Worm (Caenorhabditis elegans) whole organism, early embryonic: ENCODE data around the gene Y49F6B.20.
A peak's percentile ranks its signal among the peaks of the same experiment; 100 is the strongest.

Source experiments
- B0310.2 ChIP-seq: sonication (generic microtip); optimal IDR thresholded peaks from 2 replicates; lab custom pipeline; 2016; ENCODE audit warnings: mild to moderate bottlenecking, missing genetic modification characterization, missing compliant biosample characterization
- F13C5.2 ChIP-seq: sonication (generic microtip); optimal IDR thresholded peaks from 2 replicates; lab custom pipeline; 2017; ENCODE audit warnings: mild to moderate bottlenecking, missing genetic modification characterization, inconsistent platforms, missing compliant biosample characterization
- aly-1 ChIP-seq: sonication (generic microtip); optimal IDR thresholded peaks from 2 replicates; lab custom pipeline; 2016; ENCODE audit warnings: missing genetic modification characterization, missing compliant biosample characterization
- ama-1 ChIP-seq: fragments of 150-350 bp; optimal IDR thresholded peaks from 2 replicates; lab custom pipeline; 2014
- ceh-13 ChIP-seq: fragments of 200-800 bp; sonication (Bioruptor generic); optimal IDR thresholded peaks from 2 replicates; lab custom pipeline; 2018; ENCODE audit warnings: mild to moderate bottlenecking, missing genetic modification characterization, missing compliant biosample characterization
- ceh-36 ChIP-seq: sonication (generic microtip); optimal IDR thresholded peaks from 2 replicates; lab custom pipeline; 2016; ENCODE audit warnings: missing genetic modification characterization, inconsistent platforms, missing compliant biosample characterization
- ets-7 ChIP-seq: sonication (generic microtip); optimal IDR thresholded peaks from 2 replicates; lab custom pipeline; 2016; ENCODE audit warnings: missing genotype, missing genetic modification characterization, missing compliant biosample characterization
- flt-1 ChIP-seq: fragments of 200-800 bp; sonication (Bioruptor generic); IDR thresholded peaks from 2 replicates; pipeline ENCODE4 v1.3.6; 2022; ENCODE audit warnings: missing genetic modification characterization, missing compliant biosample characterization
- hmbx-1 ChIP-seq: sonication (generic microtip); optimal IDR thresholded peaks from 2 replicates; lab custom pipeline; 2016; ENCODE audit warnings: mild to moderate bottlenecking, missing genetic modification characterization, missing compliant biosample characterization
- hmg-4 ChIP-seq: fragments of 200-800 bp; sonication (Bioruptor generic); optimal IDR thresholded peaks from 2 replicates; lab custom pipeline; 2018; ENCODE audit warnings: mild to moderate bottlenecking, missing genetic modification characterization, missing compliant biosample characterization
- hnd-1 ChIP-seq: sonication (generic microtip); optimal IDR thresholded peaks from 2 replicates; lab custom pipeline; 2016; ENCODE audit warnings: missing genetic modification characterization, missing compliant biosample characterization
- pes-1 ChIP-seq: fragments of 200-800 bp; sonication (Bioruptor generic); IDR thresholded peaks from 2 replicates; pipeline ENCODE4 v1.3.6; 2022; ENCODE audit warnings: missing genetic modification reagents, missing genetic modification characterization, missing compliant biosample characterization
- scrt-1 ChIP-seq: fragments of 200-800 bp; sonication (Bioruptor generic); IDR thresholded peaks from 2 replicates; pipeline ENCODE4 v1.3.6; 2022; ENCODE audit warnings: missing genetic modification characterization, missing compliant biosample characterization
- sea-1 ChIP-seq: fragments of 200-800 bp; sonication (Bioruptor generic); conservative IDR thresholded peaks from 2 replicates; pipeline ENCODE4 v1.3.6; 2022; ENCODE audit warnings: missing genetic modification characterization, missing compliant biosample characterization
- tbx-11 ChIP-seq: fragments of 200-800 bp; sonication (Bioruptor generic); IDR thresholded peaks from 2 replicates; pipeline ENCODE4 v1.3.6; 2022; ENCODE audit warnings: missing genetic modification characterization, missing compliant biosample characterization
- tbx-37 ChIP-seq: fragments of 200-800 bp; sonication (Bioruptor generic); conservative IDR thresholded peaks from 2 replicates; pipeline ENCODE4 v1.3.6; 2022; ENCODE audit warnings: missing genetic modification reagents, missing genetic modification characterization, missing compliant biosample characterization
- tra-4 ChIP-seq: sonication (generic microtip); optimal IDR thresholded peaks from 2 replicates; lab custom pipeline; 2017; ENCODE audit warnings: missing genetic modification characterization, missing compliant biosample characterization

The Y49F6B.20 gene

DNA sequence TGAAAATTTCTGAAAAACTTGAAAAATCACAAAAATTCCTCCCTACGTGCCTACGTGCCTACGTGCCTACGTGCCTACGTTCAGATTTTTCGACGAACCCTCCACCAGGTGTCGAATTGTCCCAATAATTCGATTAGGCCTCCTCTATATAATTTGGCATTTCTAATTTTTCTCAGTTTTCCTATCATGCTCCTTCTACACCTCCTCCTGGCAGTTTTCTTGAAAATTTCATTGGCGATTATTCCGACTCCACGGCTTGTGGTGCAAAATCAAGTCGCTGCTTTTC lies 29.9 kb downstream of the Y49F6B.20 start, which contains the start of gene C16C8.17:
Gene C16C8.17, plus strand, starts transcription at position 187 of the 286 bp plus-strand sequence.
- no peak for TF ChIP-seq sea-1 (GFP tag; lab: Robert Waterston, UW)
- TF ChIP-seq ceh-13 (GFP tag; lab: Kevin White, UChicago) = no peak
- no peak for TF ChIP-seq pes-1
- no peak for TF ChIP-seq tra-4 (tag; lab: Kevin White, UChicago)
- TF ChIP-seq flt-1 (GFP tag; lab: Robert Waterston, UW) = no peak
- TF ChIP-seq scrt-1 (GFP tag; lab: Robert Waterston, UW) = no peak
- TF ChIP-seq tbx-37 = no peak
- no peak for TF ChIP-seq tbx-11 (GFP tag; lab: Robert Waterston, UW)

DNA sequence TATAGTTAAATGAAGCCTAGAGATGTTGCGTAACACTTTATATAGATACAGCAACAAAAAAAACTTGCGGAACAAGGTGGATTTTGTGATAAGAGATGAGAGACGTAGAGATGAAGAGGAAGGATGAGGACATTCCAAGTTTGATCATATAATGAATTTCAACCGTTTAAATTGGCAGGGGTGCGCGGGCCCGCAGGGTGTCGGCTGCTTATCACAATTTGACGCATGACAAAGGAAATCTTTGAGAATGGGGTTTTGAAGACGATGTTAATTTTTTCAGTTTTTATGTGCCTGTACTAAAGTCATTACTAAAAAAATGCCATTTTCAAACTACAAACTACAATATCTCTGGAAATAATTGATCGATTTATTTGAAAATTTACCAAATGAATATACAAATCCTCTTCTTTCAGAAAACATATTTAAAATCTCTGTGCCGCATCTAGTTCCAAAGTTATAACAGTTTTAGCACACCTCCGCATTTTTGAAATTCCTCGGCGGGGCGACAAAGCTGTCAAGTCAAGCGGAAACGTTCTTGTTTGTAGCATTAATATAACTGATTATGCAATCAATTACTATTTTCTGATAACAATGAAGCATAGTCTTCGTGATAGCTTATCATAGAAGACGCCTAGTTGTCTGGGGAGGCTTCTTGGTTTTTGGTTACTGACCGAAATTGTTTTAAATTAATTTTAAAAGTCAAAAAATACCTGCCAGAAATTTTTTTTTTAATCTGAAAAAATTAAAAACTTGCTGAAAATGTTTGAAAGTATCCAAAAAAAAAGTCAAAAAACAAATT lies 30.4 kb downstream of the Y49F6B.20 start:
- TF ChIP-seq ama-1 = no peak
- no peak for TF ChIP-seq hnd-1
- TF ChIP-seq tbx-37 = no peak
- no peak for TF ChIP-seq scrt-1 (GFP tag; lab: Robert Waterston, UW)
- TF ChIP-seq B0310.2 (tag; lab: Kevin White, UChicago) = no peak
- TF ChIP-seq ceh-36 = no peak
- TF ChIP-seq sea-1 (GFP tag; lab: Robert Waterston, UW) = no peak
- TF ChIP-seq hmbx-1 = no peak
- TF ChIP-seq F13C5.2 = no peak
- no peak for TF ChIP-seq pes-1
- no peak for TF ChIP-seq ceh-13 (GFP tag; lab: Kevin White, UChicago)
- no peak for TF ChIP-seq hmg-4 (GFP tag; lab: Kevin White, UChicago)
- TF ChIP-seq aly-1 (tag; lab: Kevin White, UChicago) = no peak
- TF ChIP-seq tra-4 (tag; lab: Kevin White, UChicago) = no peak
- TF ChIP-seq ets-7 (tag; lab: Kevin White, UChicago) = no peak
- no peak for TF ChIP-seq tbx-11 (GFP tag; lab: Robert Waterston, UW)

DNA sequence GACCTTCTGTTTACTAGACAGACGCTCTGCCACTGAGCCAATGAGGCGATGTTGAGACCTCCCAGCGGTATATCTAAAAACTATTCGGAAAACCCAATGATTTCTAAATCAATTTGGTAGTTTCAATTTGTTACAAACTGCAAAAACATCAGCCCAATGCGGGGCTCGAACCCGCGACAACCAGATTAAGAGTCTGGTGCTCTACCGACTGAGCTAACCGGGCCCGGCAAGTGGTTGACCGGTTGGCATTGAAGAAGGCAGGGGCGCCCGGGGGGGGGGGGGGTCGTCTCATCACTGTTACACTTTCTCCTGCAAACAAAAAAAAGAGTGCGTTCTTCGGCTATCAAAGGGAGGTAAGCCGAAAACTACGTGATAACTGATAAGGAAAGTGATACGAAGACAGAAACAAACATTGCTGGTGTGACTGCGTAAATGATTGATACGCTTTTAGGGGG lies 31.2 kb downstream of the Y49F6B.20 start:
- TF ChIP-seq scrt-1 (GFP tag; lab: Robert Waterston, UW) (peak; percentile 74), tbx-11 (GFP tag; lab: Robert Waterston, UW) (peak; percentile 67), pes-1 (peak; percentile 84), hmg-4 (GFP tag; lab: Kevin White, UChicago) (peak; percentile 71), F13C5.2 (peak; percentile 13), B0310.2 (tag; lab: Kevin White, UChicago) (peak; percentile 70), flt-1 (GFP tag; lab: Robert Waterston, UW) (peak; percentile 73), tra-4 (tag; lab: Kevin White, UChicago) (no peak), sea-1 (GFP tag; lab: Robert Waterston, UW) (peak; percentile 52; the same call in 1 of the 2 replicates), tbx-37 (peak; percentile 48), hmbx-1 (no peak), ama-1 (no peak), aly-1 (tag; lab: Kevin White, UChicago) (peak; percentile 67), ceh-13 (GFP tag; lab: Kevin White, UChicago) (peak; percentile 35), ceh-36 (peak; percentile 76), ets-7 (tag; lab: Kevin White, UChicago) (peak; percentile 39), hnd-1 (peak; percentile 62)

DNA sequence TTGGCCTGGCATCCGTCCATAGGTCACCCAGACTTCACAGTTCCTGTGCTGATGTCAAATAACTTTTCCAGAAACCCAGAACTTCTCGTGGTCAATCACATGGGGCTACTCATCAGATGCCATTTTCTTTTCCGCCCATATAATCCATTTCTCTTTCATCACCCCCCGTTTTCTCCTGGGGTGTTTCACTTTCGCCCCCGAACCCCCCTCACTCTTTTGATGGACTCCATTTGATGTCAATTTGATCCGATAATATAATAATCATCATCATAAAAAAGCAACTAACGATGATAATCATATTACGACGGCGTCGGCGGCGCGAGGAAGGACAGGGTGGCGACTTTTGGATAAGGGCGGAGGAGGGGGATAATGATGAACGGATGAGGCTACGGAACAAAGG lies 32.2 kb downstream of the Y49F6B.20 start:
- TF ChIP-seq sea-1 (GFP tag; lab: Robert Waterston, UW) (no peak), tra-4 (tag; lab: Kevin White, UChicago) (no peak), F13C5.2 (no peak), hnd-1 (no peak), ceh-36 (no peak)

DNA sequence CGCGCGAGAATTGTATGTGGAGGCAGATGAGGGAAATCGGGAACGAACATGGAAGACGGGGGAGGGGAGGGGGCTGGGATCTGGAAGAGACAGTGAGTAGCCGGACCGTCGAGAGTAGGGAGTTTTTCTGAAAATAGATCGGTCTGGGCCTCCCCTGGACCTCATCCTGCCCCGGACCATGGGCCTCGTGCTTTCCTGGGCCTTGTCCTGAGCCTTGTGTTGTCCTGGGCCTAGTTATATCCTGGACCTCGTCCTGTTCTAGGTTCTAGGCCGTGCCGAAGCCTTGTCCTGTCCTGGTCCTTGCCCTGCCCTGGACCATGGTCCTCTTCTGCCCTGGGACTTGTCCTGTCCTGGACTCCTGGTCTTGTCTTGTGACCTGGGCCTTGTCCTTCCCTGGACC lies 33.1 kb downstream of the Y49F6B.20 start:
- TF ChIP-seq tbx-11 (GFP tag; lab: Robert Waterston, UW) = 0 out of 2 replicates have a peak, but pooled peaks have one; percentile 21
- no peak for TF ChIP-seq ceh-36

DNA sequence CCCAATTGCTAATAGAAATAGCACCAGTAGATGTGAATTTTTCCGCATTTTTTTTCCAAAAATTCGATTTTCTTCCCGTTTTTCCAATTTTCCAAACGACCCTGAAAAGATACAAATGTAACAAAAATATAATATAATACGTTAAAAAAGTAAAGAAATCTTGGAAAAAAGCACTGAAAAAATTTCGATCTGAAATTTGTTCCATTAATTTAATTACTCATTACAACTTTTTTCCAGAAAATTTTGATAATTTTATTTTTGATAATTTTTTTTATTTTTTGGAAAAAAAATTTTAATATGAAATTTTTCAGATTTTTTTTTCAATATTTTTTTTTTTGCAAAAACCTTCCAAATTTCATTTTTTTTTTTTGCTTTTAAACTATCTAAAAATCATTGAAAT lies 34.0 kb downstream of the Y49F6B.20 start, which contains the start of gene skpo-2:
Gene skpo-2, minus strand, starts transcription at position 101 of the 400 bp plus-strand sequence.
- TF ChIP-seq F13C5.2 (no peak), sea-1 (GFP tag; lab: Robert Waterston, UW) (no peak), ama-1 (no peak), aly-1 (tag; lab: Kevin White, UChicago) (no peak), ets-7 (tag; lab: Kevin White, UChicago) (no peak), flt-1 (GFP tag; lab: Robert Waterston, UW) (no peak), pes-1 (no peak), hmg-4 (GFP tag; lab: Kevin White, UChicago) (no peak)

DNA sequence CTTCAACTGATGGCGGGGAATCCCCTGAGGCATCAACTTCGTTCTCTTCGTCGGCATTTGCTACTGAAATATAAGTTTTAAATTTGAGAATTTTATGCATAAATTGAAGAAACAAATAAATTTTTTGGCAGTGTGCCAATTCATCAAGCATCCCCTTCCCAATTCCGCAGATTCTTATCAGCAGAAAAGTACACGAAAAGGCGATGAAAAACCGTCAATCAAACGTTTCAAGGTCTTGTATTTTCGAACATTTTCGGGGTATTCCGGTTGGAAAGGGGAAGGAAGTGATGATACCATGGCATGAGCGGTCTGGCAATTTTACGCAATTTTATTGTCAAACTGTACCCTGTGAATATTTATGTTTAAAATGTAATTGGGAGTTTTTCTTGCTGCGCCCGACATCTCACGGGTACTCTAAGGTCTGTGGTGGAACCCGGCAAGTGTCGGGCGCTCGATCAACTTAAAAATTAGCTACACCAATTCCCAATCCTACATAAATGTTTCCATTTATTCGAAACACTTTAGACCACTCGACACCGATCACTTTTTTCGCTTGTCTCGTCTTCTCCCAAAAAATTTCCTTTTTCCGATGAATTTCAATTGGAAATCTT lies 35.5 kb downstream of the Y49F6B.20 start:
- TF ChIP-seq hmbx-1 = no peak
- TF ChIP-seq ama-1 = no peak
- TF ChIP-seq ceh-36 = no peak
- TF ChIP-seq F13C5.2 = no peak
- TF ChIP-seq ets-7 (tag; lab: Kevin White, UChicago) = no peak
- no peak for TF ChIP-seq tbx-11 (GFP tag; lab: Robert Waterston, UW)

DNA sequence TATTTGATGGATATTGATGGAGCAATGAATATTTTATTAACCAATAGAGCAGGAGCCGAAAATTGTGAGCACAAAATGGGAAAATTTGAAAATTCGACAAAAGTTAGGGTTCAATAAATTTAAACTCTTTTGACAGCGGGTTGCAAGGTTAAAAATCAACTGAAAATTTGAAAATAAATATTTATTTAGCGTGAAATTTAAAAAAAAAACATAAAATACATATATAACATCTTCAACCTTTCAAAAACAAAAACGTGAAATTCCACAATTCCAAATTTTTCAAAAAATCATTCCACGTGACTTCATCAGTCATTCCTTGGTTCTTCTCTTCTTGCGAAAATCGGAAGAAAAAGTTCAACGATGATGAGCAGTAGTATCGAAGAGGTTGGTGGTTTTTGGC lies 41.0 kb downstream of the Y49F6B.20 start, which contains the start of gene C16C8.18:
Gene C16C8.18, plus strand, starts transcription at position 301 of the 400 bp plus-strand sequence.
- TF ChIP-seq sea-1 (GFP tag; lab: Robert Waterston, UW) = no peak
- no peak for TF ChIP-seq hnd-1
- TF ChIP-seq pes-1 = no peak
- no peak for TF ChIP-seq aly-1 (tag; lab: Kevin White, UChicago)
- TF ChIP-seq hmg-4 (GFP tag; lab: Kevin White, UChicago) = no peak
- TF ChIP-seq tbx-11 (GFP tag; lab: Robert Waterston, UW) = no peak
- no peak for TF ChIP-seq tbx-37
